Worm (Caenorhabditis elegans): ENCODE results near the gene srg-23.

DNA sequence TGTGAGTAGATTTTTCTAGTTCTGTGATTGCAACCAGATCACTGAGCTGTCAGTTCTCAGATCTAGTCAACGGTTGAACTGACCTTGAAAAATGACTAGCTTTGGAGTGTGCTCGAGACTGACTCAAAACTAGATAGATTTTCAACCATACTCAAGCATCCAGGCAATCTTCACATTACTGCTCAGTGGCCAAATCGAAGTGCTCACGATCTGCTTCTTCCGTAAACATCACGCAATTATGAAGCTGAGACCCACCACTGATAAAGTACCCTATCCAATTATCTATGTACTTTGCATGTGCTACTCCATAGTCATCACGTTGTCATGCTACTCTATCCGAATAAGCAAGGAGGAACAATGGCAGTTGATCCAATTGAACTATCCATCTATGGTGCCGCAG lies 44.6 kb downstream of the srg-23 start:
- TF ChIP-seq ama-1 (optimal IDR thresholded peaks at IDR 0.05) (no peak), F37D6.2 (tag; optimal IDR thresholded peaks at IDR 0.05) (no peak), lin-39 (tag; optimal IDR thresholded peaks at IDR 0.05) (no peak), lin-13 (GFP tag; optimal IDR thresholded peaks at IDR 0.05) (no peak), skn-1 (tag; optimal IDR thresholded peaks at IDR 0.05) (no peak), mdl-1 (tag; optimal IDR thresholded peaks at IDR 0.05) (no peak), unc-62 (GFP tag; optimal IDR thresholded peaks at IDR 0.05 in 1 of 2) (peak in 1 of 2 experiments; percentile 94), unc-62 (tag; optimal IDR thresholded peaks at IDR 0.05) (no peak), dve-1 (tag; optimal IDR thresholded peaks at IDR 0.05; ENCODE audit: insufficient read depth) (no peak)
